Fruit fly (Drosophila melanogaster) whole organism, embryonic: ENCODE results near the gene nuf.
A peak's percentile ranks its signal among the peaks of the same experiment; 100 is the strongest.

ENCODE experiments used
- ATbp ChIP-seq: fragments of 200-800 bp; sonication (Bioruptor generic); optimal IDR thresholded peaks from 2 replicates; lab custom pipeline; 2017; ENCODE audit warnings: missing biosample characterization, mild to moderate bottlenecking, missing genetic modification characterization, missing genetic modification reagents
- Adf1 ChIP-seq: fragments of 200-800 bp; sonication (Bioruptor generic); IDR thresholded peaks from 2 replicates; pipeline ENCODE4 v1.3.6; 2022; ENCODE audit warnings: missing biosample characterization, missing genetic modification characterization
- B-H1 ChIP-seq: fragments of 200-800 bp; sonication (Bioruptor generic); IDR thresholded peaks from 3 replicates; pipeline ENCODE4 v1.3.6; 2022; ENCODE audit warnings: missing biosample characterization, missing genetic modification characterization
- CG10274 ChIP-seq: fragments of 200-800 bp; sonication (Bioruptor generic); optimal IDR thresholded peaks from 3 replicates; lab custom pipeline; 2017; ENCODE audit warnings: missing biosample characterization, mild to moderate bottlenecking, missing genetic modification characterization
- CG12391 ChIP-seq: fragments of 200-800 bp; sonication (Bioruptor generic); optimal IDR thresholded peaks from 3 replicates; lab custom pipeline; 2018; ENCODE audit warnings: missing biosample characterization, mild to moderate bottlenecking, missing genetic modification characterization, moderate library complexity
- CG13296 ChIP-seq: fragments of 200-800 bp; sonication (Bioruptor generic); optimal IDR thresholded peaks from 3 replicates; lab custom pipeline; 2018; ENCODE audit warnings: missing biosample characterization, mild to moderate bottlenecking, missing genetic modification characterization
- CG1529 ChIP-seq: fragments of 200-800 bp; sonication (Bioruptor generic); optimal IDR thresholded peaks from 3 replicates; lab custom pipeline; 2018; ENCODE audit warnings: missing biosample characterization, missing genetic modification characterization
- CG15601 ChIP-seq: fragments of 200-800 bp; sonication (Bioruptor generic); optimal IDR thresholded peaks from 3 replicates; lab custom pipeline; 2019; ENCODE audit warnings: missing biosample characterization, mild to moderate bottlenecking, missing genetic modification characterization, moderate library complexity
- CG1603 ChIP-seq: fragments of 200-800 bp; sonication (Bioruptor generic); optimal IDR thresholded peaks from 2 replicates; lab custom pipeline; 2019; ENCODE audit warnings: missing biosample characterization, mild to moderate bottlenecking, missing genetic modification characterization, moderate library complexity
- CG18262 ChIP-seq: fragments of 200-800 bp; optimal IDR thresholded peaks from 3 replicates; lab custom pipeline; 2019; ENCODE audit warnings: missing biosample characterization, mild to moderate bottlenecking, missing genetic modification characterization, moderate library complexity
- CG2199 ChIP-seq: fragments of 200-800 bp; sonication (Bioruptor generic); IDR thresholded peaks from 3 replicates; pipeline ENCODE4 v1.3.6; 2022; ENCODE audit warnings: missing biosample characterization, missing genetic modification characterization
- CG30403 ChIP-seq: fragments of 200-800 bp; sonication (Bioruptor generic); optimal IDR thresholded peaks from 3 replicates; lab custom pipeline; 2016; ENCODE audit warnings: missing biosample characterization, missing genetic modification characterization
- CG3847 ChIP-seq: fragments of 200-800 bp; sonication (Bioruptor generic); IDR thresholded peaks from 2 replicates; pipeline ENCODE4 v1.3.6; 2022; ENCODE audit warnings: missing biosample characterization, missing genetic modification characterization
- CG4328 ChIP-seq: fragments of 200-800 bp; sonication (Bioruptor generic); optimal IDR thresholded peaks from 3 replicates; lab custom pipeline; 2017; ENCODE audit warnings: missing biosample characterization, missing genetic modification reagents, missing genetic modification characterization
- CG8478 ChIP-seq: fragments of >200 bp; optimal IDR thresholded peaks from 2 replicates; lab custom pipeline; 2018
- CHES-1-like ChIP-seq: fragments of 200-800 bp; sonication (Bioruptor generic); optimal IDR thresholded peaks from 2 replicates; lab custom pipeline; 2016; ENCODE audit warnings: missing biosample characterization, missing genetic modification characterization
- Doc2 ChIP-seq: fragments of 200-800 bp; sonication (Bioruptor generic); IDR thresholded peaks from 2 replicates; pipeline ENCODE4 v1.3.6; 2022; ENCODE audit warnings: missing biosample characterization, missing genetic modification characterization
- Hand ChIP-seq: fragments of 200-800 bp; sonication (Bioruptor generic); optimal IDR thresholded peaks from 2 replicates; lab custom pipeline; 2017; ENCODE audit warnings: mild to moderate bottlenecking, missing biosample characterization, missing genetic modification reagents, missing genetic modification characterization
- Hr78 ChIP-seq, 2 experiments: fragments of 200-800 bp in 1 of 2; fragments of >200 bp in 1 of 2; sonication (Bioruptor generic) in 1 of 2; optimal IDR thresholded peaks; 2 replicates each; lab custom pipeline; 2017 to 2019; ENCODE audit warnings: missing biosample characterization in 2 of 2, missing genetic modification characterization in 2 of 2, mild to moderate bottlenecking in 1 of 2, moderate library complexity in 1 of 2
- MESR4 ChIP-seq: fragments of 200-800 bp; sonication (Bioruptor generic); optimal IDR thresholded peaks from 2 replicates; lab custom pipeline; 2018; ENCODE audit warnings: missing biosample characterization, mild to moderate bottlenecking, missing genetic modification characterization, moderate library complexity
- Oaz ChIP-seq: fragments of 200-800 bp; sonication (Bioruptor generic); IDR thresholded peaks from 2 replicates; pipeline ENCODE4 v1.3.6; 2022; ENCODE audit warnings: missing biosample characterization, missing genetic modification characterization
- Oli ChIP-seq: fragments of 200-800 bp; sonication (Bioruptor generic); optimal IDR thresholded peaks from 2 replicates; lab custom pipeline; 2018; ENCODE audit warnings: missing biosample characterization, mild to moderate bottlenecking, missing genetic modification characterization, moderate library complexity
- Pdp1 ChIP-seq, 2 experiments: fragments of 200-800 bp; sonication (Bioruptor generic); optimal IDR thresholded peaks; 3 replicates each; lab custom pipeline; 2016; ENCODE audit warnings: missing biosample characterization in 2 of 2, missing genetic modification characterization in 2 of 2, mild to moderate bottlenecking in 1 of 2, moderate library complexity in 1 of 2
- Scr ChIP-seq: fragments of 200-800 bp; sonication (Bioruptor generic); IDR thresholded peaks from 2 replicates; pipeline ENCODE4 v1.3.6; 2022; ENCODE audit warnings: missing biosample characterization, missing genetic modification characterization; ENCODE audit not compliant: partially characterized antibody
- TFAM ChIP-seq: fragments of 200-800 bp; sonication (Bioruptor generic); optimal IDR thresholded peaks from 2 replicates; lab custom pipeline; 2017; ENCODE audit warnings: missing biosample characterization, missing genetic modification characterization, inconsistent platforms
- Vsx1 ChIP-seq: fragments of 200-800 bp; sonication (Bioruptor generic); optimal IDR thresholded peaks from 2 replicates; lab custom pipeline; 2017; ENCODE audit warnings: missing biosample characterization, mild to moderate bottlenecking, missing genetic modification characterization, missing genetic modification reagents
- al ChIP-seq: fragments of 200-800 bp; sonication (Bioruptor generic); IDR thresholded peaks from 2 replicates; pipeline ENCODE4 v1.3.6; 2022; ENCODE audit warnings: missing biosample characterization, missing genetic modification characterization
- ap ChIP-seq: fragments of 200-800 bp; sonication (Bioruptor generic); IDR thresholded peaks from 2 replicates; pipeline ENCODE4 v1.3.6; 2022; ENCODE audit warnings: missing biosample characterization, missing genetic modification characterization
- ash1 ChIP-seq: fragments of 200-800 bp; sonication (Bioruptor generic); optimal IDR thresholded peaks from 2 replicates; lab custom pipeline; 2018; ENCODE audit warnings: missing biosample characterization, mild to moderate bottlenecking, missing genetic modification characterization
- az2 ChIP-seq: fragments of 200-800 bp; sonication (Bioruptor generic); optimal IDR thresholded peaks from 3 replicates; lab custom pipeline; 2016; ENCODE audit warnings: missing biosample characterization, missing genetic modification characterization
- chif ChIP-seq, 2 experiments: fragments of 200-800 bp; sonication (Bioruptor generic); optimal IDR thresholded peaks; 3 replicates each; lab custom pipeline; 2016; ENCODE audit warnings: missing biosample characterization in 2 of 2, missing genetic modification characterization in 2 of 2
- ci ChIP-seq: fragments of 200-800 bp; sonication (Bioruptor generic); IDR thresholded peaks from 3 replicates; pipeline ENCODE4 v1.3.6; 2022; ENCODE audit warnings: missing biosample characterization, missing genetic modification characterization
- cwo ChIP-seq: fragments of 200-800 bp; sonication (Bioruptor generic); optimal IDR thresholded peaks from 3 replicates; lab custom pipeline; 2017; ENCODE audit warnings: missing biosample characterization, missing genetic modification characterization, mild to moderate bottlenecking, moderate library complexity, missing genetic modification reagents
- dati ChIP-seq: fragments of 200-800 bp; sonication (Bioruptor generic); IDR thresholded peaks from 2 replicates; pipeline ENCODE4 v1.3.6; 2022; ENCODE audit warnings: missing biosample characterization, missing genetic modification characterization
- fru ChIP-seq: fragments of >200 bp; optimal IDR thresholded peaks from 2 replicates; lab custom pipeline; 2017
- gem ChIP-seq: fragments of 200-800 bp; sonication (Bioruptor generic); optimal IDR thresholded peaks from 2 replicates; lab custom pipeline; 2019; ENCODE audit warnings: missing biosample characterization, mild to moderate bottlenecking, missing genetic modification characterization, moderate library complexity
- grau ChIP-seq: fragments of 200-800 bp; optimal IDR thresholded peaks from 3 replicates; lab custom pipeline; 2019; ENCODE audit warnings: missing biosample characterization, mild to moderate bottlenecking, missing genetic modification characterization, moderate library complexity
- insv ChIP-seq, 2 experiments: fragments of 200-800 bp; sonication (Bioruptor generic); optimal IDR thresholded peaks; 3 replicates each; lab custom pipeline; 2016 to 2018; ENCODE audit warnings: missing biosample characterization in 2 of 2, missing genetic modification characterization in 2 of 2
- knrl ChIP-seq: fragments of 200-800 bp; sonication (Bioruptor generic); IDR thresholded peaks from 3 replicates; pipeline ENCODE4 v1.3.6; 2022; ENCODE audit warnings: missing biosample characterization, missing genetic modification characterization; ENCODE audit not compliant: partially characterized antibody
- lmd ChIP-seq: fragments of 200-800 bp; sonication (Bioruptor generic); IDR thresholded peaks from 2 replicates; pipeline ENCODE4 v1.3.6; 2022; ENCODE audit warnings: missing biosample characterization, missing genetic modification characterization
- otp ChIP-seq: fragments of 200-800 bp; sonication (Bioruptor generic); IDR thresholded peaks from 3 replicates; pipeline ENCODE4, ENCODE4 v1.3.6; 2022; ENCODE audit warnings: missing biosample characterization, missing genetic modification characterization
- peb ChIP-seq: fragments of 200-800 bp; sonication (Bioruptor generic); IDR thresholded peaks from 2 replicates; pipeline ENCODE4 v1.3.6; 2022; ENCODE audit warnings: missing biosample characterization, missing genetic modification characterization
- pnt ChIP-seq: fragments of 200-800 bp; sonication (Bioruptor generic); optimal IDR thresholded peaks from 3 replicates; lab custom pipeline; 2016; ENCODE audit warnings: missing biosample characterization, missing genetic modification characterization
- pum ChIP-seq: fragments of 200-800 bp; sonication (Bioruptor generic); optimal IDR thresholded peaks from 2 replicates; lab custom pipeline; 2016; ENCODE audit warnings: missing biosample characterization, missing genetic modification characterization
- run ChIP-seq: fragments of 200-800 bp; sonication (Bioruptor generic); optimal IDR thresholded peaks from 3 replicates; lab custom pipeline; 2018; ENCODE audit warnings: missing biosample characterization, mild to moderate bottlenecking, missing genetic modification characterization
- seq ChIP-seq: fragments of 200-800 bp; sonication (Bioruptor generic); IDR thresholded peaks from 2 replicates; pipeline ENCODE4 v1.3.6; 2022; ENCODE audit warnings: missing biosample characterization, missing genetic modification characterization
- sima ChIP-seq: fragments of 200-800 bp; sonication (Bioruptor generic); optimal IDR thresholded peaks from 2 replicates; lab custom pipeline; 2016; ENCODE audit warnings: missing biosample characterization, missing genetic modification characterization
- sna ChIP-seq: fragments of 200-800 bp; sonication (Bioruptor generic); IDR thresholded peaks from 2 replicates; pipeline ENCODE4 v1.3.6; 2022; ENCODE audit warnings: missing biosample characterization, missing genetic modification characterization; ENCODE audit not compliant: partially characterized antibody
- so ChIP-seq: fragments of 200-800 bp; sonication (Bioruptor generic); IDR thresholded peaks from 3 replicates; pipeline ENCODE4 v1.3.6; 2022; ENCODE audit warnings: missing biosample characterization, missing genetic modification characterization
- sob ChIP-seq: fragments of 200-800 bp; sonication (Bioruptor generic); IDR thresholded peaks from 2 replicates; pipeline ENCODE4 v1.3.6; 2022; ENCODE audit warnings: missing biosample characterization, missing genetic modification characterization
- zfh1 ChIP-seq: fragments of 200-800 bp; sonication (Bioruptor generic); IDR thresholded peaks from 3 replicates; pipeline ENCODE4 v1.3.6; 2022; ENCODE audit warnings: missing biosample characterization, missing genetic modification characterization

Gene nuf

dm6 chr3L:14217677-14218254 lies 27.1 kb downstream of the nuf start, which contains the start of gene CG7768:
TSS of gene CG7768 (plus strand) at chr3L:14218204.
- peak; percentile 14; the same call in 1 of the 3 replicates for TF ChIP-seq ci (GFP tag; lab: Robert Waterston, UW)
- no peak for TF ChIP-seq zfh1 (GFP tag; lab: Robert Waterston, UW)
- TF ChIP-seq Hr78 (GFP tag; optimal IDR thresholded peaks at IDR 0.05; lab: Kevin White, UChicago): no peak
- TF ChIP-seq CG15601 (tag; lab: Kevin White, UChicago): peak; percentile 23
- no peak for TF ChIP-seq sna (GFP tag; lab: Robert Waterston, UW)
- TF ChIP-seq ap (GFP tag; lab: Robert Waterston, UW): no peak
- TF ChIP-seq Oaz (GFP tag; lab: Robert Waterston, UW): 0 out of 2 replicates have a peak, but pooled peaks have one; percentile 19
- no peak for TF ChIP-seq Hand (GFP tag; lab: Kevin White, UChicago)
- TF ChIP-seq run (tag; lab: Kevin White, UChicago): peak; percentile 6
- no peak for TF ChIP-seq so (GFP tag; lab: Robert Waterston, UW)
- TF ChIP-seq CG13296 (GFP tag; lab: Kevin White, UChicago): peak; percentile 84
- no peak for TF ChIP-seq pnt
- no peak for TF ChIP-seq sob (GFP tag; lab: Robert Waterston, UW)
- no peak for TF ChIP-seq knrl
- TF ChIP-seq chif (GFP tag; optimal IDR thresholded peaks at IDR 0.05; lab: Kevin White, UChicago): no peak
- TF ChIP-seq Scr (GFP tag; lab: Robert Waterston, UW): no peak
- TF ChIP-seq grau (tag; lab: Kevin White, UChicago): peak; percentile 37
- TF ChIP-seq MESR4 (GFP tag; lab: Kevin White, UChicago): no peak
- TF ChIP-seq CG4328 (GFP tag; lab: Kevin White, UChicago): peak; percentile 45
- peak; percentile 49 for TF ChIP-seq ash1 (GFP tag; lab: Kevin White, UChicago)
- no peak for TF ChIP-seq CG3847 (GFP tag; lab: Robert Waterston, UW)
- TF ChIP-seq CHES-1-like (GFP tag; lab: Kevin White, UChicago): peak; percentile 48
- no peak for TF ChIP-seq fru (lab: Kevin White, UChicago)
- TF ChIP-seq seq: peak; percentile 73
- no peak for TF ChIP-seq az2 (GFP tag; lab: Kevin White, UChicago)
- 0 out of 2 replicates have a peak, but pooled peaks have one; percentile 25 for TF ChIP-seq Adf1 (GFP tag; lab: Robert Waterston, UW)
- no peak for TF ChIP-seq TFAM
- TF ChIP-seq CG2199 (GFP tag; lab: Robert Waterston, UW): no peak
- TF ChIP-seq Vsx1 (GFP tag; lab: Kevin White, UChicago): peak; percentile 79
- TF ChIP-seq CG10274 (GFP tag; lab: Kevin White, UChicago): peak; percentile 36
- TF ChIP-seq gem (tag; lab: Kevin White, UChicago): peak; percentile 62
- TF ChIP-seq pum (GFP tag; lab: Kevin White, UChicago): no peak
- no peak for TF ChIP-seq otp (GFP tag; lab: Robert Waterston, UW)
- no peak for TF ChIP-seq al (GFP tag; lab: Robert Waterston, UW)
- TF ChIP-seq peb (GFP tag; lab: Robert Waterston, UW): no peak
- no peak for TF ChIP-seq B-H1 (GFP tag; lab: Robert Waterston, UW)
- peak in 1 of 2 experiments; percentile 14 for TF ChIP-seq insv (GFP tag; optimal IDR thresholded peaks at IDR 0.05; lab: Kevin White, UChicago)
- TF ChIP-seq cwo (GFP tag; lab: Kevin White, UChicago): peak; percentile 50
- peak; percentile 2 for TF ChIP-seq CG12391 (tag; lab: Kevin White, UChicago)
- no peak for TF ChIP-seq lmd (GFP tag; lab: Robert Waterston, UW)
- TF ChIP-seq CG1603 (tag; lab: Kevin White, UChicago): peak; percentile 24
- TF ChIP-seq CG1529 (GFP tag; lab: Kevin White, UChicago): no peak
- TF ChIP-seq sima: no peak
- TF ChIP-seq CG8478: no peak
- no peak for TF ChIP-seq Oli
- TF ChIP-seq ATbp (GFP tag; lab: Kevin White, UChicago): peak; percentile 62
- no peak for TF ChIP-seq Doc2 (GFP tag; lab: Robert Waterston, UW)
- TF ChIP-seq CG30403 (GFP tag; lab: Kevin White, UChicago): peak; percentile 2
- TF ChIP-seq dati (GFP tag; lab: Robert Waterston, UW): no peak
- TF ChIP-seq Pdp1 (GFP tag; optimal IDR thresholded peaks at IDR 0.05; lab: Kevin White, UChicago): peak; percentile 2 to 35
- TF ChIP-seq CG18262 (tag; lab: Kevin White, UChicago): no peak
